Worm (Caenorhabditis elegans): ENCODE data around the gene T25B2.3.

The T25B2.3 gene

DNA sequence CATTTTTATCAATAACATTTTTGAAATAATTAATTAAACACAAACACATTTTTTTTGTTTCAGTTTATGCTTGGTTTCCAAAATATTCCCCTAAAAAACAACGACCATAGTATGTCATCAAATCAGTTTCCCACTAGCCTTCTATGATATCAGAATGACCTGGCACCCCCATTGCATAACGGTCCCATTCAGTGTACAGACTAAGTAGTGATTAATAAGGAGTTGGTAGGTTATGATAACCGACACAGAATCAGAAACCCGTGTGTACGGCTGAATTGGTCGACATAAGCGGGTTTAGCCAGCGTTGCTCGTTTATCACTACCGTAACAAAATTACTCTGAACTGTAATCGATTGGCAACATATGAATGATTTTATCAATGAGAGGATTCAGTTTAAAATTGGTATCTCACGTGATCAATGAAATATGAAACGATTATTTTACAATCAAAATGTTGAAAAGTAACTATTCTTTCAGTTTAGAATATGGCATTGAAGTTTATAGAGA is 18.5 kb upstream of the T25B2.3 start:
- TF ChIP-seq klf-2 (GFP tag; conservative IDR thresholded peaks at IDR 0.05) (no peak), ztf-23 (GFP tag; IDR thresholded peaks at IDR 0.05) (no peak), flt-1 (GFP tag; IDR thresholded peaks at IDR 0.05) (no peak), cog-1 (tag; optimal IDR thresholded peaks at IDR 0.05) (no peak), ztf-29 (GFP tag; IDR thresholded peaks at IDR 0.05) (no peak), ref-1 (GFP tag; conservative IDR thresholded peaks at IDR 0.05) (no peak), tab-1 (GFP tag; IDR thresholded peaks at IDR 0.05) (no peak), med-1 (GFP tag; optimal IDR thresholded peaks at IDR 0.05; ENCODE audit: insufficient read depth) (no peak), T22C8.4 (GFP tag; IDR thresholded peaks at IDR 0.05) (no peak)

DNA sequence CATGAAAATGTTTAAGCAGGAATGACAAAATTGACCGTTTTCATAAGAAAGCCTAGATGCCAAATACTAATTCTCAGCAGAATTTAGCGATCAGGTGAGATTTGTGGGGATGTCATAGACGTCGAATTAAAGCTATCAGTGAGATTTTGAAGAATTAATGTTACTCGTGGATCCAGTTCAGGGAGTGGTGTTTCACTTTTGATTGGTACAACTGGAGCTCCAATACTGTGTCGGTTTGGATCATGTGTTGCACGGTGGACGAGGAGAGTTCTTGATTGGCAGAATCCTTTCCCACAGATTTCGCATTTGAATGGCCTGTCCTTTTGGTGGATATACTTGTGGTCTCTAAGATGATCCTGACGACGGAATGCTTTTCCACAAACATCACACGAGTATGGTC is 16.4 kb upstream of the T25B2.3 start:
- TF ChIP-seq ztf-29 (GFP tag; IDR thresholded peaks at IDR 0.05): no peak
- no peak for TF ChIP-seq med-1 (GFP tag; optimal IDR thresholded peaks at IDR 0.05; ENCODE audit: insufficient read depth)
- TF ChIP-seq ztf-23 (GFP tag; IDR thresholded peaks at IDR 0.05): no peak
- no peak for TF ChIP-seq ref-1 (GFP tag; conservative IDR thresholded peaks at IDR 0.05)
- TF ChIP-seq T22C8.4 (GFP tag; IDR thresholded peaks at IDR 0.05): no peak
- TF ChIP-seq cog-1 (tag; optimal IDR thresholded peaks at IDR 0.05): no peak
- no peak for TF ChIP-seq flt-1 (GFP tag; IDR thresholded peaks at IDR 0.05)
- no peak for TF ChIP-seq klf-2 (GFP tag; conservative IDR thresholded peaks at IDR 0.05)
- no peak for TF ChIP-seq tab-1 (GFP tag; IDR thresholded peaks at IDR 0.05)

- TF ChIP-seq med-1 (GFP tag; optimal IDR thresholded peaks at IDR 0.05; ENCODE audit: insufficient read depth): no peak
- no peak for TF ChIP-seq tab-1 (GFP tag; IDR thresholded peaks at IDR 0.05)
- no peak for TF ChIP-seq ref-1 (GFP tag; conservative IDR thresholded peaks at IDR 0.05)
- TF ChIP-seq T22C8.4 (GFP tag; IDR thresholded peaks at IDR 0.05): no peak
Measured at ce11 chrX:6160427-6160826, 15.5 kb upstream of the T25B2.3 start, which contains the start of gene odd-2. TSS of gene odd-2 (minus strand) at chrX:6160527.

- TF ChIP-seq flt-1 (GFP tag; IDR thresholded peaks at IDR 0.05) (no peak), med-1 (GFP tag; optimal IDR thresholded peaks at IDR 0.05; ENCODE audit: insufficient read depth) (no peak), T22C8.4 (GFP tag; IDR thresholded peaks at IDR 0.05) (no peak), ztf-23 (GFP tag; IDR thresholded peaks at IDR 0.05) (no peak), tab-1 (GFP tag; IDR thresholded peaks at IDR 0.05) (no peak), ztf-29 (GFP tag; IDR thresholded peaks at IDR 0.05) (no peak), ref-1 (GFP tag; conservative IDR thresholded peaks at IDR 0.05) (no peak), cog-1 (tag; optimal IDR thresholded peaks at IDR 0.05) (no peak), klf-2 (GFP tag; conservative IDR thresholded peaks at IDR 0.05) (no peak)
Measured at ce11 chrX:6162037-6162436, 13.9 kb upstream of the T25B2.3 start.

DNA sequence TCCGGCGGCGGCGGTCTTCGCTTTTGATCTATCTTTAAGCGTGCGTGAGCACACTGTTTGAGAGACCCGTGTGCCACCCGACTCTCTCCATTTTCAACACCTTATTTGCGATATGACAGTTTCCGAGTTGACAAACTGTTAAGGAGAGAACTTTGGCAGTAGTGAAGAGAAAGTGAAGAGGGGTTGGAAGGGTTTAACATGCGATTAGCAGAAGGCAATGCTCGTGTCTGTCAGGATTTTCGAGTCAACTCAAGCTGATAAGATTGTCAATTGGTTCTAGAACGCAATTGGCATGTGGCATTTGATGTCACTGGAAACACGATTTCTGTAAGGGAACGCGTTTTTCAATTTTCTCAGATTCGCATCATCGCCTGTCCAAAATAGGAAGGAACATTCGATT is 8.6 kb upstream of the T25B2.3 start:
- TF ChIP-seq T22C8.4 (GFP tag; IDR thresholded peaks at IDR 0.05) (no peak), cog-1 (tag; optimal IDR thresholded peaks at IDR 0.05) (no peak), ztf-23 (GFP tag; IDR thresholded peaks at IDR 0.05) (no peak), med-1 (GFP tag; optimal IDR thresholded peaks at IDR 0.05; ENCODE audit: insufficient read depth) (no peak), klf-2 (GFP tag; conservative IDR thresholded peaks at IDR 0.05) (no peak), ref-1 (GFP tag; conservative IDR thresholded peaks at IDR 0.05) (no peak)

DNA sequence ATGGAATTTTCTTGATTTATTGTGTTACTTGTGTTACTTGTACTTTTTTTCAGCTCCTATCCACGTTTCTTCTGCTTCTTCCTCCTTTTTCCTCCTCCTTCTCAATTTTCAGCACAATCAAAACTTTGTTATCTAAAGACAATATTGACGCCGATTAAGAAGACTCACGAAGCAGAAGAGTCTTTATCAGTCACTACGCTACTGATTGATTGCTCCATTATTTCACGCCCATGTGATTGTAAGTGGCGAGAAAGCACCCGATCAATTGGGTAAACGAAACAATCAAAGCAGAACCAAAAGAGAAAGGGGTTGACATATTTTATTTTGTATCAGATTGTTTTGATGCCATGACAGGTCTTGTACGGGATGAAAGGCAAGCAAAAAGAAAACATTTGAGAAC is 6.7 kb upstream of the T25B2.3 start, which contains the start of gene T25B2.2:
TSS of gene T25B2.2 (plus strand) at position 392 of the 400 bp plus-strand sequence.
- TF ChIP-seq med-1 (GFP tag; optimal IDR thresholded peaks at IDR 0.05; ENCODE audit: insufficient read depth) (no peak), ztf-23 (GFP tag; IDR thresholded peaks at IDR 0.05) (no peak), ztf-29 (GFP tag; IDR thresholded peaks at IDR 0.05) (no peak), cog-1 (tag; optimal IDR thresholded peaks at IDR 0.05) (no peak), flt-1 (GFP tag; IDR thresholded peaks at IDR 0.05) (no peak)

DNA sequence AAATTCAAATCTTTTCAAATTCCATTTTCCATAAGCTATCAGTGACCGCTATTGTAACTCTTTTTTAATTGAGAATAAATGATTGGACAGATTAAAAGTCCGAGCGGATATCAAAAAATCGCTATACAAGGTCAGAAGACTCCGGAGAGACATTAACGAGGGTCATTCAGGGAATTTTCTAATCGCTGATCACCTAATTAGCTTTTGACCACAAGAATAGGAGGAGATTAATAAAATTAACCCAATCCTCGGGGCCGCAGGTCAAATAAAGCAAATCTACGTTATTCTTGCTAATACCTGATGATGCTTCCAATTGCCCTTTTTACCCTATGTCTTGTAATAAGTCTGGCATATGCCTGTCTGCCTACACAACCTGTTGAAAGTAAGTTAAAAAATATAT is 2.3 kb upstream of the T25B2.3 start, which contains the start of gene T25B2.1:
TSS of gene T25B2.1 (plus strand) at position 301 of the 400 bp plus-strand sequence.
- TF ChIP-seq med-1 (GFP tag; optimal IDR thresholded peaks at IDR 0.05; ENCODE audit: insufficient read depth) (no peak), flt-1 (GFP tag; IDR thresholded peaks at IDR 0.05) (no peak), ztf-29 (GFP tag; IDR thresholded peaks at IDR 0.05) (no peak), klf-2 (GFP tag; conservative IDR thresholded peaks at IDR 0.05) (no peak)

DNA sequence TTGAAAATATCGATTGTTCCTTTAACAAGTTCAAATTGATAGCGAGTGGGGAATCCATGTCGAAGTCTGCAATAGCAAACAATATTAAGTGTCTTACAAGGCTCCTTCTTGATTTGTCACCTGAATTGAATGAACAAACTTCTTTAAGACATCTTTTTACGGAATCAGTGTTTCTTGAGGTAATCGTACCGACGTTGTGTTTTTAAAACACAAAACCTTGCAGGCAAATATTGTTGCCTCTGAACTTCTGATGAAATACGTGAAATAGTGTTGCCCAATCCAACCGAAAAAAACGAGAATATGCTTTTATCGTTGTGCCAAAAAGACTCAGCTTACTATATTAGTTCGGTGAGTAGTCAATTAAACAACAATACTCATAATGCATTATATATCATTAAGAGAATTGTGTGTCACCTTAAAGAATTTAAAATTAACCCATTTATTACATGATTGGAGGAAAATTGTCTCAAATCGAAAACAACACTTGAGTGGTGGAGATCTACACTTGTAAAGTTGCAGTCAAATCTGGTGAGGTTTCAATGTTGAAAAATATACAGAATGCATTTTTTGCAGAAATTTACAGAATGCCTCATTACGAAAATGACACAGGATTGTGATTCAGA is 2.1 kb downstream of the T25B2.3 start, which contains the start of the genes T25B2.4 and T13C5.3:
TSS of gene T25B2.4 (plus strand) at position 301 of the 623 bp plus-strand sequence.
TSS of gene T13C5.3 (plus strand) at position 573 of the 623 bp plus-strand sequence.
- TF ChIP-seq ztf-29 (GFP tag; IDR thresholded peaks at IDR 0.05): no peak
- no peak for TF ChIP-seq med-1 (GFP tag; optimal IDR thresholded peaks at IDR 0.05; ENCODE audit: insufficient read depth)
- no peak for TF ChIP-seq cog-1 (tag; optimal IDR thresholded peaks at IDR 0.05)
- TF ChIP-seq ref-1 (GFP tag; conservative IDR thresholded peaks at IDR 0.05): no peak
- TF ChIP-seq klf-2 (GFP tag; conservative IDR thresholded peaks at IDR 0.05): no peak
- TF ChIP-seq T22C8.4 (GFP tag; IDR thresholded peaks at IDR 0.05): no peak
- TF ChIP-seq ztf-23 (GFP tag; IDR thresholded peaks at IDR 0.05): no peak
- TF ChIP-seq flt-1 (GFP tag; IDR thresholded peaks at IDR 0.05): no peak
- no peak for TF ChIP-seq tab-1 (GFP tag; IDR thresholded peaks at IDR 0.05)

DNA sequence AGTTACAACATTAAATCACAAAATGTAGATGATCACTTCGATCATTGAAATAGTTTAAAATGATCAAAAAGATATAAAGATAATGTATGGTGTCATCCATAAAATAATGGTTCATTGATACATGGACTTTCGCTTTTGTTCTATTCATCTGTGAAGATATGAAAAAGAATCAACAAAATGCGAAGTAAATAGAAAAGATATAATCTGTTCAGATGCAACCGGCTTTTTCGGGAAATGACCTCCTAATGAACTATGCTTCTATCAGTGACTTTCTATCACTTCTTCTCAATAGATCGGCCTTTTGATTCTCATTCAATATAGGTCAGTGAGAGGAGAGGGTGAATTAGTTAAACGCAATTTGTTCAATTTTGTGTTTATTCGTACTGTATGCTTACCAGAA is 3.1 kb downstream of the T25B2.3 start:
- TF ChIP-seq ztf-29 (GFP tag; IDR thresholded peaks at IDR 0.05) (no peak), med-1 (GFP tag; optimal IDR thresholded peaks at IDR 0.05; ENCODE audit: insufficient read depth) (no peak), cog-1 (tag; optimal IDR thresholded peaks at IDR 0.05) (no peak), T22C8.4 (GFP tag; IDR thresholded peaks at IDR 0.05) (no peak), klf-2 (GFP tag; conservative IDR thresholded peaks at IDR 0.05) (no peak), flt-1 (GFP tag; IDR thresholded peaks at IDR 0.05) (no peak), tab-1 (GFP tag; IDR thresholded peaks at IDR 0.05) (no peak), ref-1 (GFP tag; conservative IDR thresholded peaks at IDR 0.05) (no peak), ztf-23 (GFP tag; IDR thresholded peaks at IDR 0.05) (no peak)

DNA sequence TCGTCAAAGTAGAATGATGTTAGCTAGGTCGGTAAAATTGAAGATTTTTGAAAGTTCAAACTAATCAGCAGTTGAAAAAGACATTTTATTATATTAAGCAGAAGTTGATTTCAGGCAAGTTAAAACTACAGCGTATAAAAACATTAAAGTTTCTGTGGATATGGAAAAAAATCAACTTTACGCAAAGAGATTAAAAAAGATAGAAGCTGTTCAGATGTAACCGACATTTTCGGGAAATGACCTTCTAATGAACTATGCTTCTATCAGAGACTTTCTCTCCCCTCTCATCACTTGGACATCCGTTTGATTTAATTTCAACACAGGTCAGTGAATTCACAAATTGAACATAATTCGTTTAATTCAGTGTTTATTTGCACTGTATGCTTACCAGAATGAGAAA is 4.4 kb downstream of the T25B2.3 start, which contains the start of gene T13C5.7:
TSS of gene T13C5.7 (plus strand) at position 301 of the 400 bp plus-strand sequence.
- TF ChIP-seq ztf-29 (GFP tag; IDR thresholded peaks at IDR 0.05): no peak
- TF ChIP-seq ztf-23 (GFP tag; IDR thresholded peaks at IDR 0.05): no peak
- no peak for TF ChIP-seq cog-1 (tag; optimal IDR thresholded peaks at IDR 0.05)
- no peak for TF ChIP-seq flt-1 (GFP tag; IDR thresholded peaks at IDR 0.05)
- no peak for TF ChIP-seq T22C8.4 (GFP tag; IDR thresholded peaks at IDR 0.05)
- TF ChIP-seq tab-1 (GFP tag; IDR thresholded peaks at IDR 0.05): no peak
- TF ChIP-seq ref-1 (GFP tag; conservative IDR thresholded peaks at IDR 0.05): no peak
- TF ChIP-seq med-1 (GFP tag; optimal IDR thresholded peaks at IDR 0.05; ENCODE audit: insufficient read depth): no peak
- TF ChIP-seq klf-2 (GFP tag; conservative IDR thresholded peaks at IDR 0.05): no peak
